Fruit fly (Drosophila melanogaster) whole organism, embryonic: ENCODE measurements around the gene ZnT35C.

Experiments
- CG10274 ChIP-seq: fragments of 200-800 bp; sonication (Bioruptor generic); optimal IDR thresholded peaks from 3 replicates; lab custom pipeline; 2017; ENCODE audit warnings: missing biosample characterization, mild to moderate bottlenecking, missing genetic modification characterization
- CG1602 ChIP-seq: fragments of 200-800 bp; sonication (Bioruptor generic); optimal IDR thresholded peaks from 3 replicates; lab custom pipeline; 2016; ENCODE audit warnings: missing biosample characterization, missing genetic modification characterization
- CG16863 ChIP-seq: fragments of 200-800 bp; sonication (Bioruptor generic); optimal IDR thresholded peaks from 3 replicates; lab custom pipeline; 2016; ENCODE audit warnings: missing biosample characterization, missing genetic modification characterization
- CG17359 ChIP-seq: fragments of 200-800 bp; sonication (Bioruptor generic); optimal IDR thresholded peaks from 3 replicates; lab custom pipeline; 2018; ENCODE audit warnings: missing biosample characterization, mild to moderate bottlenecking, missing genetic modification characterization, moderate library complexity
- CG32532 ChIP-seq: fragments of 200-800 bp; sonication (Bioruptor generic); IDR thresholded peaks from 2 replicates; pipeline ENCODE4 v1.3.6; 2022; ENCODE audit warnings: missing biosample characterization, missing genetic modification characterization
- CG8290 ChIP-seq, 3 experiments: fragments of 200-800 bp; sonication (Bioruptor generic); optimal IDR thresholded peaks; 2 replicates each; lab custom pipeline; 2016 to 2019; ENCODE audit warnings: missing biosample characterization in 3 of 3, missing genetic modification characterization in 3 of 3, mild to moderate bottlenecking in 2 of 3, moderate library complexity in 1 of 3
- nerfin-2 ChIP-seq: fragments of 200-800 bp; sonication (Bioruptor generic); IDR thresholded peaks from 2 replicates; pipeline ENCODE4 v1.3.6; 2022; ENCODE audit warnings: missing biosample characterization, missing genetic modification characterization; ENCODE audit not compliant: partially characterized antibody
- pan ChIP-seq, 4 experiments: fragments of >200 bp in 3 of 4; fragments of 200-800 bp in 1 of 4; sonication (Bioruptor generic) in 1 of 4; optimal IDR thresholded peaks in 3 of 4; IDR thresholded peaks in 1 of 4; 2 replicates each; pipeline versions ENCODE4 v1.3.6 to Lab custom; 2017 to 2022; ENCODE audit warnings: missing biosample characterization in 2 of 4, missing genetic modification characterization in 2 of 4, mixed read lengths in 1 of 4
- pita ChIP-seq: fragments of 200-800 bp; sonication (Bioruptor generic); optimal IDR thresholded peaks from 2 replicates; lab custom pipeline; 2017; ENCODE audit warnings: missing biosample characterization, mild to moderate bottlenecking, missing genetic modification characterization
- trem ChIP-seq: fragments of 200-800 bp; optimal IDR thresholded peaks from 3 replicates; lab custom pipeline; 2019; ENCODE audit warnings: missing biosample characterization, mild to moderate bottlenecking, missing genetic modification characterization, moderate library complexity

DNA sequence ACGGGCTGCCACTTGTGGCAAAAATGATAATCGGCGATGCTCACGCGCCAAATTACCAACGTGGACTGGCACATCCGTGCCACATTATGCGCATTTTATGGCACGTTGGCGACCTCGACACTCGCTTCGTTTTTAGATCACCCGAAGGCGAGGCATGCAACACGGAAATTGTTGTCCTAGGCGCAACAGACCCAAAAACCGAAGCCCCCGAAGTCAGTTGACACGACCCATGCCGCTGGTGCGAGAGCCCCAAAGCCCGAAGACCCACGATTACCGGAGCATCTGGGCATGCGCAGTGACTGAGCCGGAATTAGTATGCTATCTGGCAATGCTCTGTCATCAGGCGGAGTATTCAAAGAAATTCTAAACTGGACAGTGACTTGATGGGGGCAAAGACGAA lies 47.1 kb downstream of the ZnT35C start, which contains the start of gene CG4168:
- no peak for TF ChIP-seq CG17359 (tag; lab: Kevin White, UChicago)
- TF ChIP-seq pita (GFP tag; lab: Kevin White, UChicago), result no peak
- TF ChIP-seq CG16863 (GFP tag; lab: Kevin White, UChicago), result no peak
- TF ChIP-seq trem, result no peak
- no peak for TF ChIP-seq nerfin-2 (GFP tag; lab: Robert Waterston, UW)
- TF ChIP-seq pan (optimal IDR thresholded peaks at IDR 0.05; lab: Kevin White, UChicago), result no peak
- no peak for TF ChIP-seq pan (GFP tag; optimal IDR thresholded peaks at IDR 0.05 in 1 of 2, IDR thresholded peaks at IDR 0.05 in 1 of 2)
- TF ChIP-seq CG8290 (GFP tag; optimal IDR thresholded peaks at IDR 0.05; lab: Kevin White, UChicago), result no peak
- TF ChIP-seq CG8290 (tag; optimal IDR thresholded peaks at IDR 0.05; lab: Kevin White, UChicago), result no peak
- TF ChIP-seq CG10274 (GFP tag; lab: Kevin White, UChicago), result no peak
- TF ChIP-seq CG1602 (GFP tag; lab: Kevin White, UChicago), result no peak
- no peak for TF ChIP-seq CG32532 (GFP tag; lab: Robert Waterston, UW)
